Fruit fly (Drosophila melanogaster) S2 (cell line): ENCODE measurements around the gene CG13313.

Experiments
- CG8478 ChIP-seq: fragments of >200 bp; optimal IDR thresholded peaks from 2 replicates; lab custom pipeline; 2018
- CTCF ChIP-seq, 2 experiments: fragments of >200 bp; optimal IDR thresholded peaks; 2 replicates each; lab custom pipeline; 2018

DNA sequence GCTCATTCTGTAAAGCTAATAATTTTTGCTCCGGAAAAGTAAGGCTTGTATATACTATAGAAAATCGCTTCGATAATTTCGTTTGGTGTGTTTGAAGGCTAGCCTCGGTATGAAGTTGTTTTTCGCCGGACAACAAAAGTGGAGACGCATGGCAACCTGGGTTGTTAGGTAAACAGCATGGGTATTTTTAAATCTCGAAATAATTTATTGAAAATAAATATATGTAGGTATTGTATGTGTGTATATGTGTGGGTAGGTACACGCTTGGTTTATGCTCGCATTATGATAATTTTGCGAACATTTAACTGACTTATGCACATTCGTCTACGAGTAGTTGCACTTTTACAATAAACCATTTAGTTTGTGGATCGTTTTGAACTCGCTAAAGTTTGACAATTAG lies 31.5 kb downstream of the CG13313 start, which contains the start of gene CG5280:
- TF ChIP-seq CTCF (optimal IDR thresholded peaks at IDR 0.05; lab: Kevin White, UChicago) (no peak), CG8478 (lab: Kevin White, UChicago) (no peak)
